Fruit fly (Drosophila melanogaster) whole organism, pupa: Measurements from ENCODE around the gene CG13894.

Experiments used
- CG10348 ChIP-seq: fragments of 200-800 bp; sonication (Bioruptor generic); IDR thresholded peaks from 2 replicates; pipeline ENCODE4 v1.3.6; 2022; ENCODE audit warnings: missing biosample characterization, missing genetic modification characterization
- CG13204 ChIP-seq: fragments of 200-800 bp; sonication (Bioruptor generic); optimal IDR thresholded peaks from 2 replicates; lab custom pipeline; 2018; ENCODE audit warnings: missing biosample characterization, mild to moderate bottlenecking, missing genetic modification characterization, moderate library complexity
- CG15710 ChIP-seq: fragments of 200-800 bp; sonication (Bioruptor generic); optimal IDR thresholded peaks from 2 replicates; lab custom pipeline; 2018; ENCODE audit warnings: missing biosample characterization, mild to moderate bottlenecking, missing genetic modification characterization, moderate library complexity
- CG32121 ChIP-seq: fragments of 200-800 bp; sonication (Bioruptor generic); IDR thresholded peaks from 2 replicates; pipeline ENCODE4 v1.3.6; 2022; ENCODE audit warnings: missing biosample characterization, missing genetic modification characterization
- CG34367 ChIP-seq: fragments of 200-800 bp; sonication (Bioruptor generic); optimal IDR thresholded peaks from 2 replicates; lab custom pipeline; 2018; ENCODE audit warnings: missing biosample characterization, mild to moderate bottlenecking, missing genetic modification characterization
- CG8301 ChIP-seq: fragments of 200-800 bp; sonication (Bioruptor generic); optimal IDR thresholded peaks from 2 replicates; lab custom pipeline; 2018; ENCODE audit warnings: missing biosample characterization, mild to moderate bottlenecking, missing genetic modification characterization
- D1 ChIP-seq: fragments of 200-800 bp; sonication (Bioruptor generic); optimal IDR thresholded peaks from 2 replicates; lab custom pipeline; 2018; ENCODE audit warnings: missing biosample characterization, mild to moderate bottlenecking, missing genetic modification characterization, moderate library complexity
- Ets98B ChIP-seq: fragments of 200-800 bp; sonication (Bioruptor generic); IDR thresholded peaks from 2 replicates; pipeline ENCODE4 v1.3.6; 2022; ENCODE audit warnings: missing biosample characterization, missing genetic modification characterization
- Pif1B ChIP-seq: fragments of 200-800 bp; sonication (Bioruptor generic); optimal IDR thresholded peaks from 3 replicates; lab custom pipeline; 2016; ENCODE audit warnings: missing biosample characterization, missing genetic modification characterization
- Snoo ChIP-seq: fragments of 200-800 bp; sonication (Bioruptor generic); optimal IDR thresholded peaks from 3 replicates; lab custom pipeline; 2017; ENCODE audit warnings: missing biosample characterization, mild to moderate bottlenecking, missing genetic modification characterization, inconsistent platforms
- rn ChIP-seq: fragments of 200-800 bp; sonication (Bioruptor generic); IDR thresholded peaks from 2 replicates; pipeline ENCODE4 v1.3.6; 2022; ENCODE audit warnings: missing biosample characterization, missing genetic modification characterization

DNA sequence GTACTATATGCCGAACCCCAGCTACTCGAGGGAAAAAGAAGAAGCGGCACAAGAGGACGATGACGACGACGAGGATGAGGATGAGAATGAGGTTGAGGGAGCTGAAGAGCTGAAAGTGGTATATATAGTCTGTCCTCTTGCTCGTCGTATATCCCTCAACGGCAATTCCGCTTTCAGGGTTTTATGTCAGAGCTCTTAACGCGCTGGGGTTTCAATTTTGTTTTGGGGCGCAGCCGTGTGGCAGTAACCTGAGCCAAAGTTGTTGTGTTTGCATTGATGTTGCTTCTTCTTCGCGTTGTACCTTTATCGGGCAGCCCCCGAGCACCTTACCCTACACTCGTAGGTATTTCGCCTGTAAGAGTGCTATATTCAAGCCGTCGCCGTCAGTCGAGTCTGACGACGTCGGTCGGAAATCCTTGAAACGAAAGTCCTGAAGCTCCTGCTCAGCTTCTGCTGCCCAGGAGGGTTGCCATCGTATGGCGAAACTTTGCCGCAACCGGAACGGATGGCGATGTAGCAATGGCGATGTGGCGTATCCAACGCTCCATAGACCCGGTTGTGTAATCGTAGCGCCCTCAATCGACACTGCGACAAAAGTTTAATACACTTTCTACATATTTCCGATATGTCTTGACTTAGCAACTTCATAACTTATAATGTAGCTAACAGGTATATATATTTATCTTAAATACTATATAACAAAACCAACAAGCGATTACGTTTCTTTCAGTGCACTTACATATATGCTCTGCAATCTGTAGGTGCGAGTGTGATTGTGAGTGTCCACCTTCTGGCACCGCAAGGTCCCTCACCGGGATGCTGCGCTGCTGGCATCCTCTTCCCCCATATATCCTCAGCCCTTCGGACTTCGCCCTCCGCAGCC is 6.0 kb upstream of the CG13894 start:
- TF ChIP-seq Snoo (tag; lab: Kevin White, UChicago) (peak; percentile 30), Ets98B (peak; percentile 49), CG10348 (GFP tag; lab: Robert Waterston, UW) (no peak), CG34367 (tag; lab: Kevin White, UChicago) (peak; percentile 50), CG32121 (GFP tag; lab: Robert Waterston, UW) (peak; percentile 47; the same call in 1 of the 2 replicates), D1 (tag; lab: Kevin White, UChicago) (no peak), CG15710 (tag; lab: Kevin White, UChicago) (peak; percentile 63), CG8301 (peak; percentile 40), Pif1B (GFP tag; lab: Kevin White, UChicago) (no peak), rn (GFP tag; lab: Robert Waterston, UW) (0 out of 2 replicates have a peak, but pooled peaks have one; percentile 39), CG13204 (no peak)
